Fruit fly (Drosophila melanogaster) S2 (cell line): ENCODE data around the gene Spn.

Experiments used
- CG8478 ChIP-seq: fragments of >200 bp; optimal IDR thresholded peaks from 2 replicates; lab custom pipeline; 2018
- CTCF ChIP-seq, 2 experiments: fragments of >200 bp; optimal IDR thresholded peaks; 2 replicates each; lab custom pipeline; 2018

DNA sequence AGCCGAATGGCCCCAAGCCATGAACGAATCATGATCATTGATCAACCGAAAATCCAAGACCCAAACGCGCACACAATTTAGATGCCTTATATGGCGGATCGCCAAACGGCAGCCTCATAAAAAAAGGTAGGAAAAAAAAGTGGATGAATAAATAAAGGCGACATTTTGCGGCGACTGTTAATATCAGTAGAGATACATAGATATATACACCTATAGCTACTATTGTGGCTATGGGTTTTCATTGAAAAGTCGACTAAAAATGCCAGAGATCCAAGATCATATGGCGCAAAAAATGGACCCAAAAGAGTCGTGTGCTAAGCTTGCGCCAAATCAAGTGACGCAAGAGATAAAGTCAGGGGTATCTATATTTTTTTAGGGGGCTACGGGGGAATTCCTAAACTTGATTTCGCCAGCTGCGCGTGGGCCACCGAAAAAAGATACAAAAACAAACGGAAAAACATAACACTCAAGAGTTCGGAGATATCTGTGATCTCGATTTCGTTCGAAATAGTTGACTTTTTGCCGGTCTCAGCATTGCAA lies 2.9 kb downstream of the Spn start:
- TF ChIP-seq CTCF (optimal IDR thresholded peaks at IDR 0.05; lab: Kevin White, UChicago) (no peak), CG8478 (lab: Kevin White, UChicago) (no peak)
